Worm (Caenorhabditis elegans) whole organism, late embryonic: Measurements from ENCODE around the gene C18E9.7.

Experiments
- ama-1 ChIP-seq: fragments of 150-350 bp; optimal IDR thresholded peaks from 2 replicates; lab custom pipeline; 2014
- ceh-30 ChIP-seq: fragments of 150-350 bp; optimal IDR thresholded peaks from 2 replicates; lab custom pipeline; 2014; ENCODE audit warnings: missing biosample characterization, missing genetic modification characterization
- lin-11 ChIP-seq: fragments of 200-800 bp; sonication (Bioruptor generic); optimal IDR thresholded peaks from 2 replicates; lab custom pipeline; 2018; ENCODE audit warnings: mild to moderate bottlenecking, missing genetic modification characterization, missing compliant biosample characterization

DNA sequence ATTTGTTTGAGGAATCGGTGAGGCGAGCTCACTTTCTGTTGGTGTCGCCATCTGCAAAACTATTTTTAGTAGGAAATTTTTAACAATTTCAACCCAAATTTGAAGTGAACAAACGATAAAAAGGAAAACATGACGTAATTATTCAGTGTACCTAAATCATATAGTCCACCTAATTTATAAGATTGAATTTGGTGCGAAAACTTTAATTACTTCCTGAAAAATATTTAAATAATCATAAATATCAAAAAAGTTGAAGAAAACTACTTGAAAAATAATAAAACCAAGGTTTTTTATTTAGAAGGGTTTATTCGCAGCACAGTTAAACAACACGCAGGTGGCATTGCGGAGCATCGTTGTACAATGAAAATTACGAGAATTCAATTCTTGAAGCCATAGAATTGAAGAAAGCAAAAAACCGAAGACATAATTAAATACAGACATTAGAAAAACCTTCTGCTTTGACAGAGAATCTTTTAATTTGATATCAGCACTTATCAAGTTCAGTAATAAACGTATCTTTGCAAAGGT lies 9.0 kb downstream of the C18E9.7 start, which contains the start of gene tomm-40:
- no peak for TF ChIP-seq ceh-30 (tag; lab: Kevin White, UChicago)
- no peak for TF ChIP-seq ama-1
- no peak for TF ChIP-seq lin-11
